Fruit fly (Drosophila melanogaster): Measurements from ENCODE around the gene CG3868.

dm6 chr3L:14402632-14403031 lies at the start of gene CG3868:
- TF ChIP-seq psq (optimal IDR thresholded peaks at IDR 0.05) = no peak
- TF ChIP-seq usp (GFP tag; optimal IDR thresholded peaks at IDR 0.05) = no peak
- TF ChIP-seq CG8478 (optimal IDR thresholded peaks at IDR 0.05) = no peak
- TF ChIP-seq Dll (optimal IDR thresholded peaks at IDR 0.05) = no peak
- TF ChIP-seq pan (optimal IDR thresholded peaks at IDR 0.05) = no peak
- no peak for TF ChIP-seq EcR (GFP tag; optimal IDR thresholded peaks at IDR 0.05)

All from whole organism.